Worm (Caenorhabditis elegans) whole organism, dauer: ENCODE results near the gene set-8.

ENCODE experiments used
- unc-62 ChIP-seq: sonication (generic microtip); optimal IDR thresholded peaks from 2 replicates; lab custom pipeline; 2017; ENCODE audit warnings: missing biosample characterization, missing genetic modification reagents, missing genetic modification characterization

The set-8 gene

DNA sequence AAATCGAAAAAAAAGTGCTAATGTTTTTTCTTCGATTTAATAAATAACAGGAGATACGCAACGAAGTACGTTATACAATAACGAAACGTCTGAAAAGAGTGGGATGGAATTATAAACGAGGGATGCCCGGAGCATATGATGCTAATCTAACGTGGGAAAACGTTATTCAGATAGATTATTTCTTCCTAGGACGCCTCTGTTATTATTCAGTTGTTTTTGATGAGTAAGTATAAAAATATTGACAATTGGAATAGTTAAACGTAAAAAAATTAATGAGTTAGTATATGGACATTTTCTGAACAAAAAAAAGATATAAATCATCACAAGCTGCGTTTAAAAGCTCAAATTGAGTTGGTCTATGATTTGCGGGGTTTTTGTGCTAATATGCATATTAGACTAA, 38.3 kb downstream of the set-8 start, which contains the start of gene srd-51:
srd-51 (minus strand) TSS at position 101 of the 400 bp plus-strand sequence.
- no peak for TF ChIP-seq unc-62

DNA sequence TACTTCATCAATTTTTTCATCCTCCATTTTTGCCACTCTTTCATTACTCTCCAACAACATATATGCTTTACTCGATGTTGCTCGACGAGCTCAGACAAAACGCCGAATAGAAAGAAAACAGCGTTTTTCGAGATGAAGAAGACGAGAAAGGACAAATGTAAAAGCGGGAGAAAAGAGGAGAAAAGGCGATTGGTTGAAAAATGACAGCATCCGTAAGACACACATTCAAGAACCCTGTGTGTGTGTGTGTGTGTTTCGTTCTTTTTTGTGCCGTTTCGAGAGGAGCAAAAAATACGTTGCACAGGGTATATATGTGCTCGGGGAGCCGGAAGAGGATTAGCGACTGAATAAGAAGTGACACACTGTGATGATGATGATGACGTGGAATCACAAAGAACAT, 47.2 kb downstream of the set-8 start:
- no peak for TF ChIP-seq unc-62
